Fruit fly (Drosophila melanogaster): ENCODE results near the gene CG43844.

Gene CG43844

DNA sequence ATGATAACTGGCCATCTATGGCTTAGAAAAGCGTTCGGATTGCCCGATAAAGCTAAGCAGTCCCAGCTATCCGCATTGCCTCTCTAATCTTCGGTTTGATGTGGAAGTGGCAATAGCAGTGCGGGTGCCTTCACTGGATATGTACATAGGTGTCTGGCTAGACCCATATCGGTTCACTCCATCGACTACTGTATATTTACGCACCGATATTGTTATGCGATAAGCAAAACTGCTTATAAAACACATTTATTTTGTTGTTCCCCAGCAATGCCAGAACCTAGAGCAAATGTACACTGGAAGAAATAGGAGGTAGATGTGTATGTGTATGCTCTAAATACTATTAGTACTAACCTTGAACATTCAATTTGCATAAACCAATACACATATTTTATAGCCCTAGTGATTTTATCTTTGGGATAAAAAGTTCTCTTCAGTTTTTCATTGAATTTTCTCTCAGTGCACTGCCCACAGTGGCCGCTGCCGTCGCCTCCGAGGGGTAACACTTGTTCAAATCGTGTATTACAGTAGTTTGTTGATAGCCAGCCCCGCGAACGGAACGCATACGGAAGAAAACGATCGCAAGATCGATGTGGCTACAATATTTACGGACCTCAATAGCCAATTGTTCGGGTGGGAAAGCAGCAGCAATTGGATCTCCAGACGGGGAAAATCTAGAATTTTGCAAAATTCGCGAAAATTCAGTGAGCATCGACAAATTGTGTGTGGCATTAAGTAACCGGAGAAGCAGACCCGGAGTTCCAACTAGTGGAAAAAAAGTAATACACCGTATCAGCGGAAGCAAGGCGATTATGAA, 19.0 kb upstream of the CG43844 start, which contains the start of gene CG31431 (continued):
- TF ChIP-seq Xbp1 (GFP tag; optimal IDR thresholded peaks at IDR 0.05): peak; percentile 97
- TF ChIP-seq aop (GFP tag; IDR thresholded peaks at IDR 0.05): peak; percentile 91
- no peak for TF ChIP-seq lov (optimal IDR thresholded peaks at IDR 0.05)
- TF ChIP-seq lov (GFP tag; IDR thresholded peaks at IDR 0.05): peak; percentile 95
- peak; percentile 96 for TF ChIP-seq tio (GFP tag; optimal IDR thresholded peaks at IDR 0.05)
- peak; percentile 91 for TF ChIP-seq Vsx1 (GFP tag; optimal IDR thresholded peaks at IDR 0.05)
- peak; percentile 94 for TF ChIP-seq Hr3 (GFP tag; optimal IDR thresholded peaks at IDR 0.05)
- peak; percentile 95 for TF ChIP-seq B-H1 (GFP tag; IDR thresholded peaks at IDR 0.05)
- TF ChIP-seq her (GFP tag; optimal IDR thresholded peaks at IDR 0.05): peak; percentile 96
- TF ChIP-seq tx (GFP tag; optimal IDR thresholded peaks at IDR 0.05): peak; percentile 95
- peak; percentile 13 for TF ChIP-seq Dp (GFP tag; optimal IDR thresholded peaks at IDR 0.05)
- TF ChIP-seq az2 (GFP tag; optimal IDR thresholded peaks at IDR 0.05): peak; percentile 97
- TF ChIP-seq HmgZ (tag; optimal IDR thresholded peaks at IDR 0.05): peak; percentile 98
- peak; percentile 95 for TF ChIP-seq CG1602 (GFP tag; optimal IDR thresholded peaks at IDR 0.05)
- TF ChIP-seq ems (GFP tag; optimal IDR thresholded peaks at IDR 0.05): peak; percentile 97
- TF ChIP-seq gem (tag; optimal IDR thresholded peaks at IDR 0.05): peak; percentile 98
- peak; percentile 58 for TF ChIP-seq CTCF (GFP tag; optimal IDR thresholded peaks at IDR 0.05)
- peak in 1 of 3 experiments; percentile 91 for TF ChIP-seq lola (GFP tag; optimal IDR thresholded peaks at IDR 0.05)
- TF ChIP-seq CG11723 (GFP tag; optimal IDR thresholded peaks at IDR 0.05): peak; percentile 88
- TF ChIP-seq gce (GFP tag; IDR thresholded peaks at IDR 0.05): peak; percentile 95
- peak; percentile 96 for TF ChIP-seq CG15011 (GFP tag; optimal IDR thresholded peaks at IDR 0.05)
- TF ChIP-seq CG10979 (tag; optimal IDR thresholded peaks at IDR 0.05): peak; percentile 96
- TF ChIP-seq CG31441 (GFP tag; IDR thresholded peaks at IDR 0.05): peak; percentile 97
- TF ChIP-seq repo (GFP tag; optimal IDR thresholded peaks at IDR 0.05): peak; percentile 97
- TF ChIP-seq Bgb (GFP tag; IDR thresholded peaks at IDR 0.05; ENCODE audit: partially characterized antibody): no peak
- peak; percentile 38 for TF ChIP-seq pzg (GFP tag; optimal IDR thresholded peaks at IDR 0.05)
- peak; percentile 98 for TF ChIP-seq CG13296 (GFP tag; optimal IDR thresholded peaks at IDR 0.05)
- TF ChIP-seq CG7963 (GFP tag; IDR thresholded peaks at IDR 0.05; ENCODE audit: partially characterized antibody): no peak
- TF ChIP-seq CG12299 (tag; optimal IDR thresholded peaks at IDR 0.05): peak; percentile 96
- peak; percentile 95 for TF ChIP-seq gcm (GFP tag; optimal IDR thresholded peaks at IDR 0.05)
- peak; percentile 92 for TF ChIP-seq Hmx (GFP tag; optimal IDR thresholded peaks at IDR 0.05)
- peak; percentile 98 for TF ChIP-seq CG3847 (GFP tag; IDR thresholded peaks at IDR 0.05)
- peak; percentile 98 for TF ChIP-seq ci (GFP tag; IDR thresholded peaks at IDR 0.05)
- TF ChIP-seq CG18599 (GFP tag; optimal IDR thresholded peaks at IDR 0.05): peak; percentile 99
- peak; percentile 97 for TF ChIP-seq jumu (GFP tag; optimal IDR thresholded peaks at IDR 0.05)
- peak; percentile 97 for TF ChIP-seq maf-S (GFP tag; optimal IDR thresholded peaks at IDR 0.05)
- TF ChIP-seq Ssrp (tag; optimal IDR thresholded peaks at IDR 0.05): peak; percentile 93
- TF ChIP-seq CG7786 (GFP tag; optimal IDR thresholded peaks at IDR 0.05): peak; percentile 98
- TF ChIP-seq odd (GFP tag; optimal IDR thresholded peaks at IDR 0.05): peak; percentile 90
- peak; percentile 97 for TF ChIP-seq ERR (GFP tag; optimal IDR thresholded peaks at IDR 0.05)
- peak; percentile 98 for TF ChIP-seq Fer3 (tag; optimal IDR thresholded peaks at IDR 0.05)
- peak; percentile 97 for TF ChIP-seq so (GFP tag; IDR thresholded peaks at IDR 0.05)
- TF ChIP-seq Hr39 (optimal IDR thresholded peaks at IDR 0.05): no peak
- TF ChIP-seq ken (GFP tag; IDR thresholded peaks at IDR 0.05): peak; percentile 95
- TF ChIP-seq insv (GFP tag; optimal IDR thresholded peaks at IDR 0.05): peak; percentile 19 to 70
- peak; percentile 97 for TF ChIP-seq CG7556 (GFP tag; optimal IDR thresholded peaks at IDR 0.05)
- peak; percentile 97 for TF ChIP-seq CG1792 (GFP tag; optimal IDR thresholded peaks at IDR 0.05)
- peak; percentile 82 for TF ChIP-seq Nf-YC (tag; optimal IDR thresholded peaks at IDR 0.05)
- TF ChIP-seq CG18476 (GFP tag; optimal IDR thresholded peaks at IDR 0.05): peak; percentile 96
- TF ChIP-seq CG8281 (tag; optimal IDR thresholded peaks at IDR 0.05): peak; percentile 84

Data from whole organism, embryonic.